Fruit fly (Drosophila melanogaster) Kc167 (cell line): Measurements from ENCODE around the gene CG43059.

ENCODE experiments used
- Myc ChIP-seq: fragments of >200 bp; optimal IDR thresholded peaks from 2 replicates; lab custom pipeline; 2017; ENCODE audit warnings: missing external identifiers
- Sin3A ChIP-seq: fragments of >200 bp; optimal IDR thresholded peaks from 2 replicates; lab custom pipeline; 2018; ENCODE audit warnings: missing external identifiers
- h ChIP-seq: fragments of >200 bp; optimal IDR thresholded peaks from 3 replicates; lab custom pipeline; 2018; ENCODE audit warnings: missing external identifiers
- insv ChIP-seq: fragments of >200 bp; optimal IDR thresholded peaks from 3 replicates; lab custom pipeline; 2018; ENCODE audit warnings: missing external identifiers
- psq ChIP-seq: fragments of >200 bp; optimal IDR thresholded peaks from 2 replicates; lab custom pipeline; 2017; ENCODE audit warnings: missing external identifiers
- ttk ChIP-seq: sonication (Bioruptor generic); optimal IDR thresholded peaks from 2 replicates; lab custom pipeline; 2017; ENCODE audit warnings: missing external identifiers

The CG43059 gene

DNA sequence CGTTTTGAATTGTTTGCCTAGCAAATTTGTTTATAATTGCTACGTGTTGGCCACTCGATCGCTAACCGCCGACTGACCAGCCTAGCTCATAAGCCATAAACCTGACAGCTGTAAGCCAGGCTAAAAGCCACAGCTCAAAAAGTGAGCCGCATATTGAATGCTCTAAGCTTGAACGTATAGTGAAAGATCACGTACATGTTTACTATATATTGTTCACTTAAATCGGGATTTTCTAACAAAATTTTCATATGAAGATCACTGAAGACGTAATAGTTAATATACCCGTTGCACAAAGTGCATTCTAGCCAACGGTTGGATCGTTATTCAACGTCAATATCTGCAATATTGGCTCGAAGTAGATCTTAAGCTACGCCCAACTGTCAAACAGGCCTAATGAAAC lies 32.4 kb downstream of the CG43059 start:
- TF ChIP-seq ttk (lab: Kevin White, UChicago) (no peak), insv (no peak), Sin3A (no peak), Myc (no peak), psq (lab: Kevin White, UChicago) (no peak), h (no peak)

- TF ChIP-seq Sin3A (no peak), ttk (lab: Kevin White, UChicago) (no peak), psq (lab: Kevin White, UChicago) (no peak), insv (no peak), Myc (no peak), h (no peak)
Measured at dm6 chr3L:8285773-8286172, 33.0 kb downstream of the CG43059 start.

dm6 chr3L:8285291-8285690 lies 33.5 kb downstream of the CG43059 start:
- TF ChIP-seq insv (no peak), Sin3A (no peak), h (no peak), psq (lab: Kevin White, UChicago) (no peak), ttk (lab: Kevin White, UChicago) (no peak), Myc (no peak)

- TF ChIP-seq h (no peak), insv (no peak), ttk (lab: Kevin White, UChicago) (no peak), psq (lab: Kevin White, UChicago) (no peak), Myc (no peak), Sin3A (no peak)
Measured at dm6 chr3L:8284651-8285050, 34.1 kb downstream of the CG43059 start.
